Fruit fly (Drosophila melanogaster): Measurements from ENCODE around the gene CG43861.
A peak's percentile ranks its signal among the peaks of the same experiment; 100 is the strongest.

The CG43861 gene

DNA sequence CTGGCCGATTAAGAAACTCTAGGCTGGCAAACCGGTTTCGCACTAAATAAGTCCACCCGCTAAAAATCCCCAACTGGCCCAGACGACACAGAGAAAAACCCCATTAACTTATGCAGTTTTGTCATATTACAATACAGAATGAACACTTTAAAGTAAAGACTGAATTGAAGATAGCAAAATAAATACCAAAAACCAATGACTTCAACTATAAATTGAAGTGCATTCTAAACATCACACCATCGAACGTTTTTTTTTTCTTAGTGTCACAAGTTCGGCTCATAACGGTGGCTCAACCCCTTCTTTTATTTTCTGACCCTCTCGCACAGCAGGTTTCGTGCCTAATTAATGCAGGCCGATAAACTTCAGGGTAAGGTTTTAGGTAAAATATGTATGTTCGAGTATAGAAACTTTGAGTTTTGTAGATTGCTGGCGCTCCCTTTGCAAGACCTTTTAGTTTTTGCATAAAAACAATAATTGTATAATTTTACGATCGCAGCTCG lies 75.7 kb downstream of the CG43861 start (continued):
- TF ChIP-seq dan (GFP tag; IDR thresholded peaks at IDR 0.05), result peak; percentile 61; the same call in 1 of the 2 replicates
- TF ChIP-seq Hr3 (GFP tag; optimal IDR thresholded peaks at IDR 0.05), result peak; percentile 85
- TF ChIP-seq ranshi (GFP tag; IDR thresholded peaks at IDR 0.05), result peak; percentile 91
- peak; percentile 6 for TF ChIP-seq D19A (tag; optimal IDR thresholded peaks at IDR 0.05)
- TF ChIP-seq HLH4C (GFP tag; IDR thresholded peaks at IDR 0.05; ENCODE audit: partially characterized antibody), result no peak
- TF ChIP-seq ato (GFP tag; IDR thresholded peaks at IDR 0.05; ENCODE audit: partially characterized antibody), result no peak
- peak; percentile 60 for TF ChIP-seq da (GFP tag; optimal IDR thresholded peaks at IDR 0.05)
- TF ChIP-seq nom (GFP tag; optimal IDR thresholded peaks at IDR 0.05), result peak; percentile 76
- TF ChIP-seq CG12659 (GFP tag; optimal IDR thresholded peaks at IDR 0.05), result peak; percentile 85
- TF ChIP-seq trem (tag; optimal IDR thresholded peaks at IDR 0.05), result peak; percentile 20
- TF ChIP-seq sna (GFP tag; IDR thresholded peaks at IDR 0.05; ENCODE audit: partially characterized antibody), result no peak
- TF ChIP-seq seq (GFP tag; IDR thresholded peaks at IDR 0.05), result peak; percentile 91
- TF ChIP-seq Meics (GFP tag; optimal IDR thresholded peaks at IDR 0.05), result peak; percentile 86
- TF ChIP-seq C15 (GFP tag; IDR thresholded peaks at IDR 0.05), result peak; percentile 84
- TF ChIP-seq Stat92E (GFP tag; optimal IDR thresholded peaks at IDR 0.05), result no peak
- peak; percentile 82 for TF ChIP-seq org-1 (GFP tag; optimal IDR thresholded peaks at IDR 0.05)
- peak; percentile 89 for TF ChIP-seq CG7786 (GFP tag; optimal IDR thresholded peaks at IDR 0.05)
- peak; percentile 81 for TF ChIP-seq CG8924 (tag; optimal IDR thresholded peaks at IDR 0.05)
- TF ChIP-seq unpg (GFP tag; optimal IDR thresholded peaks at IDR 0.05), result peak; percentile 82
- peak; percentile 88 for TF ChIP-seq B-H1 (GFP tag; IDR thresholded peaks at IDR 0.05)
- TF ChIP-seq CG12769 (tag; optimal IDR thresholded peaks at IDR 0.05), result peak; percentile 92
- peak; percentile 73 for TF ChIP-seq fd96Cb (tag; optimal IDR thresholded peaks at IDR 0.05)
- TF ChIP-seq Gsc (GFP tag; IDR thresholded peaks at IDR 0.05), result peak; percentile 68
- peak; percentile 41 for TF ChIP-seq CG15696 (tag; optimal IDR thresholded peaks at IDR 0.05)
- TF ChIP-seq sqz (GFP tag; optimal IDR thresholded peaks at IDR 0.05), result peak; percentile 3
- peak; percentile 76 for TF ChIP-seq Taf1 (GFP tag; IDR thresholded peaks at IDR 0.05)
- no peak for TF ChIP-seq pita (GFP tag; optimal IDR thresholded peaks at IDR 0.05)
- no peak for TF ChIP-seq Sin3A (optimal IDR thresholded peaks at IDR 0.05)
- TF ChIP-seq CG33557 (GFP tag; optimal IDR thresholded peaks at IDR 0.05), result peak; percentile 31
- TF ChIP-seq CG6765 (GFP tag; optimal IDR thresholded peaks at IDR 0.05), result peak; percentile 49
- TF ChIP-seq Asciz (GFP tag; optimal IDR thresholded peaks at IDR 0.05), result peak; percentile 68
- TF ChIP-seq Ptx1 (GFP tag; IDR thresholded peaks at IDR 0.05), result peak; percentile 72
- TF ChIP-seq CG11504 (tag; optimal IDR thresholded peaks at IDR 0.05), result peak; percentile 92
- peak; percentile 85 for TF ChIP-seq PHDP (tag; optimal IDR thresholded peaks at IDR 0.05)
- peak; percentile 59 for TF ChIP-seq CG8290 (GFP tag; optimal IDR thresholded peaks at IDR 0.05)
- peak in 1 of 2 experiments; percentile 88 for TF ChIP-seq CG8290 (tag; optimal IDR thresholded peaks at IDR 0.05)
- peak; percentile 87 for TF ChIP-seq Atf-2 (GFP tag; optimal IDR thresholded peaks at IDR 0.05)
- TF ChIP-seq stc (GFP tag; IDR thresholded peaks at IDR 0.05), result peak; percentile 90
- peak; percentile 92 for TF ChIP-seq CG6689 (GFP tag; IDR thresholded peaks at IDR 0.05)
- TF ChIP-seq ash1 (GFP tag; optimal IDR thresholded peaks at IDR 0.05), result no peak
- TF ChIP-seq CG4424 (GFP tag; optimal IDR thresholded peaks at IDR 0.05), result peak; percentile 87
- peak; percentile 77 for TF ChIP-seq NC2β (GFP tag; optimal IDR thresholded peaks at IDR 0.05)
- peak; percentile 39 for TF ChIP-seq salm (tag; optimal IDR thresholded peaks at IDR 0.05)
- TF ChIP-seq ara (GFP tag; IDR thresholded peaks at IDR 0.05), result peak; percentile 91
- TF ChIP-seq nerfin-1 (tag; optimal IDR thresholded peaks at IDR 0.05), result peak; percentile 61
- TF ChIP-seq H15 (GFP tag; IDR thresholded peaks at IDR 0.05), result peak; percentile 89
- TF ChIP-seq CG4707 (GFP tag; optimal IDR thresholded peaks at IDR 0.05), result peak; percentile 36
- TF ChIP-seq sr (GFP tag; IDR thresholded peaks at IDR 0.05), result peak; percentile 45; the same call in 1 of the 3 replicates
- TF ChIP-seq bowl (GFP tag; IDR thresholded peaks at IDR 0.05), result peak; percentile 70
- peak; percentile 47 for TF ChIP-seq CG34376 (GFP tag; optimal IDR thresholded peaks at IDR 0.05)
- TF ChIP-seq z (GFP tag; IDR thresholded peaks at IDR 0.05), result no peak

Data from whole organism, embryonic.